Worm (Caenorhabditis elegans) whole organism, L4/young adult: Measurements from ENCODE around the gene C40A11.8.

Experiments used
- W03F9.2 ChIP-seq: fragments of 150-350 bp; optimal IDR thresholded peaks from 2 replicates; lab custom pipeline; 2014; ENCODE audit warnings: missing biosample characterization, missing genetic modification characterization
- dao-5 ChIP-seq: sonication (generic microtip); optimal IDR thresholded peaks from 2 replicates; lab custom pipeline; 2016; ENCODE audit warnings: missing genotype, missing genetic modification characterization, moderate library complexity, missing compliant biosample characterization
- him-1 ChIP-seq: sonication (generic microtip); optimal IDR thresholded peaks from 2 replicates; lab custom pipeline; 2016; ENCODE audit warnings: missing genotype, missing genetic modification reagents, missing genetic modification characterization, missing compliant biosample characterization

- TF ChIP-seq him-1 (tag; lab: Kevin White, UChicago) (no peak), W03F9.2 (tag; lab: Kevin White, UChicago) (no peak), dao-5 (tag; lab: Kevin White, UChicago) (no peak)
Observed at ce11 chrII:2114488-2114887, 36.2 kb downstream of the C40A11.8 start.
